Worm (Caenorhabditis elegans) whole organism, L3 larva: ENCODE measurements around the gene T16G12.13.

ENCODE experiments used
- R02D3.7 ChIP-seq: fragments of 150-350 bp; optimal IDR thresholded peaks from 2 replicates; lab custom pipeline; 2014; ENCODE audit warnings: missing biosample characterization, missing genetic modification characterization
- ama-1 ChIP-seq: fragments of 150-350 bp; optimal IDR thresholded peaks from 2 replicates; lab custom pipeline; 2018
- ceh-28 ChIP-seq: fragments of 150-350 bp; optimal IDR thresholded peaks from 2 replicates; lab custom pipeline; 2014; ENCODE audit warnings: missing biosample characterization, missing genetic modification reagents, missing genetic modification characterization
- ceh-82 ChIP-seq: fragments of 150-350 bp; optimal IDR thresholded peaks from 2 replicates; lab custom pipeline; 2014; ENCODE audit warnings: missing biosample characterization, missing genetic modification characterization
- ceh-9 ChIP-seq: sonication (generic microtip); optimal IDR thresholded peaks from 2 replicates; lab custom pipeline; 2018; ENCODE audit warnings: missing biosample characterization, missing genetic modification characterization
- daf-12 ChIP-seq: fragments of 150-350 bp; optimal IDR thresholded peaks from 2 replicates; lab custom pipeline; 2014; ENCODE audit warnings: missing biosample characterization, missing genetic modification reagents, missing genetic modification characterization
- egl-27 ChIP-seq: sonication (generic microtip); optimal IDR thresholded peaks from 4 replicates; lab custom pipeline; 2017; ENCODE audit warnings: missing biosample characterization, missing genetic modification reagents, missing genetic modification characterization
- egl-5 ChIP-seq: fragments of 150-350 bp; optimal IDR thresholded peaks from 2 replicates; lab custom pipeline; 2017; ENCODE audit warnings: missing biosample characterization, missing genetic modification reagents, missing genetic modification characterization, inconsistent platforms
- elt-1 ChIP-seq: fragments of 150-350 bp; optimal IDR thresholded peaks from 2 replicates; lab custom pipeline; 2014; ENCODE audit warnings: missing biosample characterization, missing genetic modification characterization
- elt-2 ChIP-seq: sonication (generic microtip); optimal IDR thresholded peaks from 2 replicates; lab custom pipeline; 2016; ENCODE audit warnings: missing genetic modification reagents, mild to moderate bottlenecking, missing genetic modification characterization, missing compliant biosample characterization
- elt-3 ChIP-seq, 3 experiments: fragments of 150-350 bp in 1 of 3; sonication (generic microtip) in 2 of 3; optimal IDR thresholded peaks; 2 replicates in 2 of 3; 4 replicates in 1 of 3; lab custom pipeline; 2014 to 2017; ENCODE audit warnings: missing biosample characterization in 3 of 3, missing genetic modification characterization in 3 of 3
- eor-1 ChIP-seq, 2 experiments: fragments of 150-350 bp; optimal IDR thresholded peaks; 2 replicates each; lab custom pipeline; 2014 to 2018; ENCODE audit warnings: missing biosample characterization in 2 of 2, missing genetic modification characterization in 2 of 2
- hmg-11 ChIP-seq: sonication (generic microtip); optimal IDR thresholded peaks from 2 replicates; lab custom pipeline; 2016; ENCODE audit warnings: missing genetic modification characterization, missing compliant biosample characterization
- jun-1 ChIP-seq: fragments of 150-350 bp; optimal IDR thresholded peaks from 2 replicates; lab custom pipeline; 2014; ENCODE audit warnings: missing biosample characterization, missing genetic modification reagents, missing genetic modification characterization
- lin-15B ChIP-seq: fragments of 150-350 bp; optimal IDR thresholded peaks from 2 replicates; lab custom pipeline; 2014; ENCODE audit warnings: missing biosample characterization, missing genetic modification characterization
- lin-39 ChIP-seq: fragments of 150-350 bp; optimal IDR thresholded peaks from 2 replicates; lab custom pipeline; 2018; ENCODE audit warnings: missing biosample characterization, missing genetic modification reagents, missing genetic modification characterization
- lsy-12 ChIP-seq: sonication (generic microtip); optimal IDR thresholded peaks from 2 replicates; lab custom pipeline; 2016; ENCODE audit warnings: mild to moderate bottlenecking, missing genetic modification characterization, missing compliant biosample characterization
- mdl-1 ChIP-seq: fragments of 150-350 bp; optimal IDR thresholded peaks from 2 replicates; lab custom pipeline; 2014; ENCODE audit warnings: missing biosample characterization, missing genetic modification characterization
- mml-1 ChIP-seq: fragments of 150-350 bp; sonication (generic microtip); optimal IDR thresholded peaks from 3 replicates; lab custom pipeline; 2014; ENCODE audit warnings: missing biosample characterization, missing genetic modification characterization
- nfya-1 ChIP-seq: sonication (generic microtip); optimal IDR thresholded peaks from 2 replicates; lab custom pipeline; 2017; ENCODE audit warnings: missing genetic modification characterization, mild to moderate bottlenecking, missing compliant biosample characterization, antibody characterized with exemption, moderate library complexity; ENCODE audit not compliant: insufficient read depth
- nhr-11 ChIP-seq: fragments of 150-350 bp; optimal IDR thresholded peaks from 2 replicates; lab custom pipeline; 2014; ENCODE audit warnings: missing biosample characterization, missing genetic modification characterization
- nhr-12 ChIP-seq: fragments of 150-350 bp; optimal IDR thresholded peaks from 2 replicates; lab custom pipeline; 2014; ENCODE audit warnings: missing biosample characterization, missing genetic modification characterization
- nhr-23 ChIP-seq: fragments of 150-350 bp; optimal IDR thresholded peaks from 2 replicates; lab custom pipeline; 2014; ENCODE audit warnings: missing biosample characterization, missing genetic modification reagents, missing genetic modification characterization
- nhr-237 ChIP-seq: fragments of 150-350 bp; optimal IDR thresholded peaks from 2 replicates; lab custom pipeline; 2014; ENCODE audit warnings: missing biosample characterization, missing genetic modification characterization
- nhr-25 ChIP-seq: sonication (generic microtip); optimal IDR thresholded peaks from 2 replicates; lab custom pipeline; 2017; ENCODE audit warnings: missing biosample characterization, missing genetic modification characterization
- nhr-28 ChIP-seq: fragments of 150-350 bp; optimal IDR thresholded peaks from 2 replicates; lab custom pipeline; 2014; ENCODE audit warnings: missing biosample characterization, missing genetic modification characterization
- nhr-43 ChIP-seq: sonication (generic microtip); optimal IDR thresholded peaks from 2 replicates; lab custom pipeline; 2016; ENCODE audit warnings: mild to moderate bottlenecking, missing genetic modification characterization, missing compliant biosample characterization; ENCODE audit not compliant: poor library complexity, severe bottlenecking
- nhr-67 ChIP-seq: fragments of 150-350 bp; optimal IDR thresholded peaks from 2 replicates; lab custom pipeline; 2014; ENCODE audit warnings: missing biosample characterization, missing genetic modification characterization
- nhr-76 ChIP-seq: fragments of 150-350 bp; sonication (generic microtip); optimal IDR thresholded peaks from 5 replicates; lab custom pipeline; 2014; ENCODE audit warnings: missing biosample characterization, missing genetic modification characterization
- nhr-77 ChIP-seq: fragments of 150-350 bp; optimal IDR thresholded peaks from 2 replicates; lab custom pipeline; 2014; ENCODE audit warnings: missing biosample characterization, missing genetic modification characterization
- pha-4 ChIP-seq: fragments of 150-350 bp; optimal IDR thresholded peaks from 2 replicates; lab custom pipeline; 2014; ENCODE audit warnings: missing biosample characterization, missing genetic modification reagents, missing genetic modification characterization
- pqm-1 ChIP-seq: fragments of 150-350 bp; optimal IDR thresholded peaks from 2 replicates; lab custom pipeline; 2017; ENCODE audit warnings: missing biosample characterization, missing genetic modification characterization, inconsistent platforms
- skn-1 ChIP-seq: fragments of 150-350 bp; optimal IDR thresholded peaks from 2 replicates; lab custom pipeline; 2014; ENCODE audit warnings: missing biosample characterization, missing genetic modification characterization
- snpc-4 ChIP-seq: fragments of 150-350 bp; optimal IDR thresholded peaks from 2 replicates; lab custom pipeline; 2014; ENCODE audit warnings: missing biosample characterization, missing genetic modification characterization
- tbx-2 ChIP-seq: sonication (generic microtip); optimal IDR thresholded peaks from 2 replicates; lab custom pipeline; 2016; ENCODE audit warnings: mild to moderate bottlenecking, missing genetic modification characterization, missing compliant biosample characterization
- unc-39 ChIP-seq: sonication (generic microtip); optimal IDR thresholded peaks from 4 replicates; lab custom pipeline; 2017; ENCODE audit warnings: missing biosample characterization, missing genetic modification characterization
- unc-62 ChIP-seq: fragments of 150-350 bp; sonication (generic microtip); optimal IDR thresholded peaks from 4 replicates; lab custom pipeline; 2014; ENCODE audit warnings: missing biosample characterization, missing genetic modification reagents, missing genetic modification characterization
- zag-1 ChIP-seq: fragments of 150-350 bp; optimal IDR thresholded peaks from 2 replicates; lab custom pipeline; 2014; ENCODE audit warnings: missing biosample characterization, missing genetic modification characterization
- ztf-11 ChIP-seq: fragments of 150-350 bp; optimal IDR thresholded peaks from 2 replicates; lab custom pipeline; 2014; ENCODE audit warnings: missing biosample characterization, missing genetic modification characterization

T16G12.13 gene

ce11 chrIII:10095377-10095776, 34.7 kb downstream of the T16G12.13 start:
- TF ChIP-seq ceh-28 (no peak), unc-39 (no peak), nhr-12 (tag; lab: Kevin White, UChicago) (no peak), mml-1 (no peak), nfya-1 (tag; lab: Kevin White, UChicago) (peak; percentile 34), pha-4 (tag; lab: Kevin White, UChicago) (peak; percentile 47), nhr-28 (tag; lab: Kevin White, UChicago) (no peak), nhr-76 (no peak), nhr-77 (tag; lab: Kevin White, UChicago) (no peak), elt-2 (peak; percentile 33), egl-5 (no peak), ama-1 (lab: Kevin White, UChicago) (peak; percentile 52)
- TF ChIP-seq, all 47 proteins: peak for 4

ce11 chrIII:10096525-10096972, 35.9 kb downstream of the T16G12.13 start:
- TF ChIP-seq zag-1 (tag; lab: Kevin White, UChicago) (peak; percentile 66), nhr-28 (tag; lab: Kevin White, UChicago) (no peak), eor-1 (tag; optimal IDR thresholded peaks at IDR 0.05; lab: Kevin White, UChicago) (no peak), elt-3 (tag; optimal IDR thresholded peaks at IDR 0.05; lab: Kevin White, UChicago) (no peak), nhr-77 (tag; lab: Kevin White, UChicago) (peak; percentile 80), nhr-25 (tag; lab: Kevin White, UChicago) (peak; percentile 90), lin-15B (peak; percentile 76), nhr-76 (no peak), ceh-82 (tag; lab: Kevin White, UChicago) (peak; percentile 85), mdl-1 (tag; lab: Kevin White, UChicago) (peak; percentile 96), nfya-1 (tag; lab: Kevin White, UChicago) (peak; percentile 99), nhr-12 (tag; lab: Kevin White, UChicago) (no peak), egl-5 (peak; percentile 80), tbx-2 (tag; lab: Kevin White, UChicago) (peak; percentile 67), egl-27 (tag; lab: Kevin White, UChicago) (peak; percentile 47), R02D3.7 (tag; lab: Kevin White, UChicago) (peak; percentile 77), snpc-4 (peak; percentile 52), ceh-28 (peak; percentile 95), hmg-11 (tag; lab: Kevin White, UChicago) (peak; percentile 99), elt-2 (peak; percentile 78), unc-62 (peak; percentile 96), elt-1 (peak; percentile 54), pha-4 (tag; lab: Kevin White, UChicago) (peak; percentile 96), jun-1 (tag; lab: Kevin White, UChicago) (peak; percentile 90), lin-39 (tag; lab: Kevin White, UChicago) (peak; percentile 83), mml-1 (no peak), pqm-1 (tag; lab: Kevin White, UChicago) (peak; percentile 72), nhr-67 (tag; lab: Kevin White, UChicago) (no peak), nhr-23 (tag; lab: Kevin White, UChicago) (peak; percentile 79), lsy-12 (tag; lab: Kevin White, UChicago) (peak; percentile 76), nhr-11 (tag; lab: Kevin White, UChicago) (peak; percentile 16), daf-12 (tag; lab: Kevin White, UChicago) (no peak), nhr-43 (tag; lab: Kevin White, UChicago) (peak; percentile 77), skn-1 (tag; lab: Kevin White, UChicago) (peak; percentile 62)

- TF ChIP-seq elt-1 (no peak), unc-39 (no peak), snpc-4 (no peak), pha-4 (tag; lab: Kevin White, UChicago) (no peak), lsy-12 (tag; lab: Kevin White, UChicago) (no peak), mdl-1 (tag; lab: Kevin White, UChicago) (no peak), nhr-43 (tag; lab: Kevin White, UChicago) (no peak), ztf-11 (tag; lab: Kevin White, UChicago) (no peak), daf-12 (tag; lab: Kevin White, UChicago) (no peak), tbx-2 (tag; lab: Kevin White, UChicago) (no peak), ceh-9 (no peak), lin-15B (no peak), unc-62 (no peak), nhr-12 (tag; lab: Kevin White, UChicago) (no peak), pqm-1 (tag; lab: Kevin White, UChicago) (no peak), nhr-77 (tag; lab: Kevin White, UChicago) (no peak), nhr-237 (no peak), elt-2 (no peak), eor-1 (tag; optimal IDR thresholded peaks at IDR 0.05; lab: Kevin White, UChicago) (no peak), zag-1 (tag; lab: Kevin White, UChicago) (no peak)
These were observed 37.3 kb downstream of the T16G12.13 start, which contains the start of gene spop-1 for ce11 chrIII:10097981-10098380. Gene spop-1 (minus strand): TSS chrIII:10098081.
